Worm (Caenorhabditis elegans) whole organism, L4/young adult: ENCODE measurements around the gene str-2.

Experiments used
- W03F9.2 ChIP-seq: fragments of 150-350 bp; optimal IDR thresholded peaks from 2 replicates; lab custom pipeline; 2014; ENCODE audit warnings: missing biosample characterization, missing genetic modification characterization
- dao-5 ChIP-seq: sonication (generic microtip); optimal IDR thresholded peaks from 2 replicates; lab custom pipeline; 2016; ENCODE audit warnings: missing genotype, missing genetic modification characterization, moderate library complexity, missing compliant biosample characterization
- him-1 ChIP-seq: sonication (generic microtip); optimal IDR thresholded peaks from 2 replicates; lab custom pipeline; 2016; ENCODE audit warnings: missing genotype, missing genetic modification reagents, missing genetic modification characterization, missing compliant biosample characterization

str-2 gene

DNA sequence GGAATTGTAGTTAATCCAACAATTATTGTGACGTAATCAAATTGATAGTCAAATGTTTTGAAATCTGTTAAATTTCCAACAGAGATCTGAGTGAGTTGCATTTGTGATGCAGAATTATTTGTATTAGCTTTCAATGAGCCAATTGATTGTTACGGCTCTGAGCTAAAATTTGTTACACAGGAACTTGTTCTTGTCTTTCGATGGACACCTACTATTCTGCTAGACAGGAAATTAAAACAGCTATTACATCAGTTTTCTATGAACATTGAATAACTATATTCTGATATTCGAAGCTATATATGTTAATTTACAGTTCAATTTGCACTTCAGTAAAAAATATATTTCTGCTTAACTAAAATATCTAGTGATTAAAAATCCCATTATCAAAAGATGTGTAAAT lies 9.9 kb upstream of the str-2 start, which contains the start of gene sru-40:
Gene sru-40, minus strand, starts transcription at position 101 of the 400 bp plus-strand sequence.
- TF ChIP-seq dao-5 (tag; lab: Kevin White, UChicago) (no peak), him-1 (tag; lab: Kevin White, UChicago) (no peak)

DNA sequence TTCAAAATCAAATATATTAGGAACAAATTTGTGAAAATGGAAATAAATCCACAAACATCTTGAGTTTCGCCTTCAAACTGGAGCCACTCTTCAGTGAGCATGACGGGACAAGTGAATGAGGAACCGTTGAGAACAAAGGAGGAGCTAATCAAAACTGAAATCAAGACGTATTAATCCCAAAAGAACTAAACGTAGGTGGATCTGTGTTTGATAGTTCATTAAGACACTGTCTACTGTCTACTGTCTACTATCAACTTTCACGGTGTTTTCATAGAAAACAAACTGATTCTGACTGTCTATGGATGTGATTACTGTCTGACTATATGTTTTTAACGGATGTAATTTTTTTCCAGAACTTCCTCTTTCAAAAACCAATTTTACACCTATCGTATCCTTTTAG lies 2.3 kb downstream of the str-2 start, which contains the start of gene str-193:
Gene str-193, minus strand, starts transcription at position 101 of the 400 bp plus-strand sequence.
- TF ChIP-seq him-1 (tag; lab: Kevin White, UChicago), result no peak
- TF ChIP-seq dao-5 (tag; lab: Kevin White, UChicago), result no peak
- no peak for TF ChIP-seq W03F9.2 (tag; lab: Kevin White, UChicago)

DNA sequence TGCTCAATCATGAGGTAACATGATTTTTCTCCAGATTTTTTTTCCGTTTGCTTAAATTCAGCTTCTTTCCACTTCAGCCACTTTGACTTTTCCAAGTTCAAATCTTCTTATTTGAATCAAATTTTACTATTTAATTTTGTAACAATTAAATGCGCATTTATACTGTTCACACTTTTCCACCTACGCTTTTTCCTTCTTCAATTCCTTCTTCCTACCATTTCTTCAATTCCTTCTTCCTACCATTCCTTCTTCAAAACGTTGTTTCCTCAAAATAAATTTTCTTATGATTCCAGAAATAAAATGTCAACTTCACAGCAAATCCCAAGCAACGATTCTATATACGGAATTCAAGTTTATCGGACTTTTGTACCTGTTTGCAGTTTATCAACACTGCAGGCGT lies 7.7 kb downstream of the str-2 start, which contains the start of gene sru-31:
Gene sru-31, plus strand, starts transcription at position 301 of the 400 bp plus-strand sequence.
- TF ChIP-seq W03F9.2 (tag; lab: Kevin White, UChicago) (no peak), him-1 (tag; lab: Kevin White, UChicago) (no peak), dao-5 (tag; lab: Kevin White, UChicago) (no peak)

- TF ChIP-seq W03F9.2 (tag; lab: Kevin White, UChicago) (no peak), dao-5 (tag; lab: Kevin White, UChicago) (no peak), him-1 (tag; lab: Kevin White, UChicago) (no peak)
Observed at ce11 chrV:9813527-9813926, 10.5 kb downstream of the str-2 start, which contains the start of gene sru-30. sru-30 (plus strand) TSS chrV:9813827.

- TF ChIP-seq him-1 (tag; lab: Kevin White, UChicago) (no peak), W03F9.2 (tag; lab: Kevin White, UChicago) (no peak), dao-5 (tag; lab: Kevin White, UChicago) (no peak)
Observed at ce11 chrV:9812216-9812615, 11.8 kb downstream of the str-2 start.

DNA sequence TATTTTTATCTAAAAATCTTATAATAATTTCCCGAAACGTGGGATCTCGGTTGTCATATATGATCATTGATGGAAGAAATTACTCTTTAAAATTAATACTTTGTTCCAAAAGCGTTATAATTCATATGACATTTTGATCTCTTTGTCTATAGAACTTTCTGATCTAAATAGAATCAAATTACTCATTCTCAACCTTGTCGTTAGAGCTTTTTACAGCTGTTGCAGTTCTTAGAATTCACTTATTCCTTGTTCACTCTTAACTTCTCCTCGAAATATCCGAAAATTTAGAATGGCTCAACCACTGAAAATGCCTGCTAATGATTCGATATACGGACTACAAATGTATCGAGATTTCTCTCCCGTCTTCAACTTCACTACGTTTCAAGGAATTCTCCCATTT lies 12.9 kb downstream of the str-2 start, which contains the start of gene sru-29:
Gene sru-29, plus strand, starts transcription at position 301 of the 400 bp plus-strand sequence.
- no peak for TF ChIP-seq W03F9.2 (tag; lab: Kevin White, UChicago)

DNA sequence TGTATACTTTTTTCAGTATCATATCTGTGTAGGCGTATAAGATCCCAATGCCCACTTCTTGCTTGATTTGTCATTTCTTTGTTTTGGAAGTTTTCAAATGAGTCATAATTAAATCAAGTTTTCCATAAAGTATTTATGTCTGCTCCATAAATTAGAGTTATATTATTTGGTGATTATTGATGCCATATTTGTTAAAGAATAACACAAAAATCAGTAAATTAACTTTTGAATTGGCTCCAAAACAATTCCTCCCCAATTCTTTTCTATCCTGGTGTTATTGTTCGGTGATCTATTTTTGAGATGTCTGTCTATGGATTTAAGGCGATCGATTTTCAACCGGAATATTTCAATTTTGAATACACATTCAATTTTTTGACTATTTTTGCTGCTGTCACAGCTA lies 18.9 kb downstream of the str-2 start, which contains the start of gene sru-37:
Gene sru-37, plus strand, starts transcription at position 301 of the 400 bp plus-strand sequence.
- TF ChIP-seq dao-5 (tag; lab: Kevin White, UChicago) (no peak), W03F9.2 (tag; lab: Kevin White, UChicago) (no peak), him-1 (tag; lab: Kevin White, UChicago) (no peak)

- TF ChIP-seq W03F9.2 (tag; lab: Kevin White, UChicago) (no peak), dao-5 (tag; lab: Kevin White, UChicago) (no peak), him-1 (tag; lab: Kevin White, UChicago) (no peak)
Observed at ce11 chrV:9803176-9803575, 20.9 kb downstream of the str-2 start, which contains the start of gene sru-39. sru-39 (plus strand) TSS chrV:9803476.

DNA sequence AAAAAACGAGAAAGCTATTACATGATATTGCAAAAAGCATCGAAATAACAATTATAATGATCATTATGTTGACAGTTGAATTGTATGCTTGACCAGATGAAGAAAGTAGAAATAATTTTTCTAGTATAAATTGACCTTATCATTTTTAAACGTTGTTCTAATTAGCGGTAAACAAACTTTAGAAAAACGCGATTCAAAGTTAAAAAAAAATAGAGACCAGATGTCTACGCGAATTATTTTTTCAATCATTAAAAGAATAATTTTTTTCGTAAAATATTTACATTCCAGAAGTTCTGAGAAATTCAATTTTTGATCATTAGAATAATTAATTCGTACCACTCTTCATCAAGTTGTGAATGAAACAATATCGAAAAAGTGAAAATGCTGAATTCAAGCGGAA lies 22.1 kb downstream of the str-2 start, which contains the start of gene F46B6.10:
Gene F46B6.10, minus strand, starts transcription at position 101 of the 400 bp plus-strand sequence.
- TF ChIP-seq him-1 (tag; lab: Kevin White, UChicago) (no peak), dao-5 (tag; lab: Kevin White, UChicago) (no peak)

DNA sequence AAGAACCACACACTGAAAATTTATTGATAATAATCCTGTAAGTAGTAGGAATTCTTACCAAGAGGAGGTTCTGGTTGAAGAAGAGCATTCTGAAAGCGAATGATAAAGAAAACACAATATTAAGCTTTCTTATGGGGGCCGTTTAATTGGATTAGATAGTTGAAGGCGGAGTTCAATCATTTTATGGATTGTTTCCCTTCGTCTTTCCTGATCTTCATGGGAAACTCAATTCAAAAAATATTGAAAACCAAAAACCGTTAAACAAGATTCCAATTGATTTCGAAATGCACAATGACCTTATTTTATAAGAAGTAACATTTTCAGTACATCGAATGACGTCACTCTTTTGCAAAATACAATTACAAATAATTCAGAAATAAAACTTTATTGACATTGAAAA lies 25.0 kb downstream of the str-2 start, which contains the start of gene F46B6.13:
Gene F46B6.13, minus strand, starts transcription at position 101 of the 400 bp plus-strand sequence.
- TF ChIP-seq dao-5 (tag; lab: Kevin White, UChicago) (no peak), him-1 (tag; lab: Kevin White, UChicago) (no peak), W03F9.2 (tag; lab: Kevin White, UChicago) (no peak)

- TF ChIP-seq W03F9.2 (tag; lab: Kevin White, UChicago) (no peak), dao-5 (tag; lab: Kevin White, UChicago) (no peak), him-1 (tag; lab: Kevin White, UChicago) (no peak)
Observed at ce11 chrV:9798212-9798611, 25.8 kb downstream of the str-2 start.

DNA sequence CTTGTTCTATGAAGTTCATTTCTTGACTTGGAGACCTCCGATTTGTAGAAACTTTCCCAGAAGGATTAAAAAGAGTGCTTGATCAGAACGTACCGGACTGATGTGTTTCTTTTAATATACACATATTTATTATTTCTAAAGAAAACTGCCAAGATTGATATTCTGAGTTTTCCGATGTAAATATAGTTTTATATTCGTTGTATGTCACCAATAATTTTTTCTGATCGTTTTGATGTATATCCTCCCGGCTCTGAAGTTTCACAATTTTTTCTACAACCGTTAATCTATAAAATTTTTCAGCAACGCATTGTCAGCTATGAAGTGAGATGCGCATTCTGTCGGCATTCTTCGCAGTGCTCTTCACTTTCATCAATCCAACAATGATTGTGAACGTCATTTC lies 27.5 kb downstream of the str-2 start, which contains the start of gene F46B6.9:
Gene F46B6.9, plus strand, starts transcription at position 301 of the 400 bp plus-strand sequence.
- no peak for TF ChIP-seq him-1 (tag; lab: Kevin White, UChicago)
- no peak for TF ChIP-seq dao-5 (tag; lab: Kevin White, UChicago)
- no peak for TF ChIP-seq W03F9.2 (tag; lab: Kevin White, UChicago)

DNA sequence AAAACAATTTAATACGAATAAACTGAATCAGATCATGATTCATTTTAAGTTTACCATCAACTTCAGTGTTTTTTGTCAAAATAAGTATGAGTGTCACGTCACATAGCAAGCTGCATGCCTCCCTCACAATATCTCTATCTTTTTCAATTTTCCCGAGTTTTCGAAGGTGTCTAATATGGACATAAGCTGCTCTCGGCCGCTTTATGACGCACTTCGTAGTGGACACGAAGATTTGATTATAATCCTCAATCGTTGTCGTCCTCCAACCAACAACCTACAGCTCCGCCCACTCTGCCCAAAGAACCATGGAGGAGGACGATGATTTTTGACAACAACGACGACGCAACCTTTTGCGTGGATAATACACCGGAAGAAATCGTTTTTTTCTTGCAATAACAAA lies 28.0 kb downstream of the str-2 start:
- TF ChIP-seq W03F9.2 (tag; lab: Kevin White, UChicago) (no peak), him-1 (tag; lab: Kevin White, UChicago) (no peak), dao-5 (tag; lab: Kevin White, UChicago) (no peak)

ce11 chrV:9794997-9795396 lies 29.1 kb downstream of the str-2 start:
- no peak for TF ChIP-seq dao-5 (tag; lab: Kevin White, UChicago)
- no peak for TF ChIP-seq him-1 (tag; lab: Kevin White, UChicago)
- TF ChIP-seq W03F9.2 (tag; lab: Kevin White, UChicago), result no peak
